Fruit fly (Drosophila melanogaster): ENCODE results near the gene CG13907.

CG13907 gene

dm6 chr3L:907673-908323 lies 26.0 kb upstream of the CG13907 start (continued):
- TF ChIP-seq CG8290 (GFP tag; optimal IDR thresholded peaks at IDR 0.05) (no peak), CG8290 (tag; optimal IDR thresholded peaks at IDR 0.05) (peak in 1 of 2 experiments; percentile 34), CG7372 (GFP tag; IDR thresholded peaks at IDR 0.05) (no peak), CG12219 (GFP tag; optimal IDR thresholded peaks at IDR 0.05) (peak; percentile 23), CG5953 (GFP tag; IDR thresholded peaks at IDR 0.05) (no peak), C15 (GFP tag; IDR thresholded peaks at IDR 0.05) (no peak), CG2202 (tag; optimal IDR thresholded peaks at IDR 0.05) (peak; percentile 10), CG4404 (GFP tag; IDR thresholded peaks at IDR 0.05) (no peak), lilli (GFP tag; optimal IDR thresholded peaks at IDR 0.05) (peak; percentile 6), gce (GFP tag; IDR thresholded peaks at IDR 0.05) (0 out of 3 replicates have a peak, but pooled peaks have one; percentile 28), CG7786 (GFP tag; optimal IDR thresholded peaks at IDR 0.05) (no peak), gt (GFP tag; IDR thresholded peaks at IDR 0.05) (no peak), CG7963 (GFP tag; IDR thresholded peaks at IDR 0.05; ENCODE audit: partially characterized antibody) (no peak), ase (GFP tag; IDR thresholded peaks at IDR 0.05) (0 out of 3 replicates have a peak, but pooled peaks have one; percentile 29), Dll (GFP tag; IDR thresholded peaks at IDR 0.05; ENCODE audit: partially characterized antibody) (no peak), CG6813 (GFP tag; optimal IDR thresholded peaks at IDR 0.05) (no peak), tll (GFP tag; optimal IDR thresholded peaks at IDR 0.05) (no peak), Dref (GFP tag; IDR thresholded peaks at IDR 0.05) (no peak), pfk (GFP tag; optimal IDR thresholded peaks at IDR 0.05) (no peak), Hr3 (GFP tag; optimal IDR thresholded peaks at IDR 0.05) (no peak), Mad (GFP tag; optimal IDR thresholded peaks at IDR 0.05) (no peak), Dad (GFP tag; optimal IDR thresholded peaks at IDR 0.05) (no peak), Hsf (GFP tag; optimal IDR thresholded peaks at IDR 0.05) (peak; percentile 28), sqz (GFP tag; optimal IDR thresholded peaks at IDR 0.05) (no peak), Fer2 (tag; optimal IDR thresholded peaks at IDR 0.05) (no peak), Antp (GFP tag; optimal IDR thresholded peaks at IDR 0.05) (peak; percentile 23), CG2712 (tag; optimal IDR thresholded peaks at IDR 0.05) (peak; percentile 58), pita (GFP tag; optimal IDR thresholded peaks at IDR 0.05) (no peak), ssp (GFP tag; IDR thresholded peaks at IDR 0.05) (no peak), Nf-YC (tag; optimal IDR thresholded peaks at IDR 0.05) (no peak), HHEX (GFP tag; optimal IDR thresholded peaks at IDR 0.05) (no peak), Hr39 (optimal IDR thresholded peaks at IDR 0.05) (no peak), CG3065 (GFP tag; optimal IDR thresholded peaks at IDR 0.05) (no peak), run (tag; optimal IDR thresholded peaks at IDR 0.05) (no peak), Sox100B (GFP tag; optimal IDR thresholded peaks at IDR 0.05) (no peak), cato (GFP tag; optimal IDR thresholded peaks at IDR 0.05; ENCODE audit: borderline replicate concordance) (no peak), CG1024 (GFP tag; IDR thresholded peaks at IDR 0.05) (no peak; the same call in 1 of the 2 replicates), fru (optimal IDR thresholded peaks at IDR 0.05) (no peak), Stat92E (GFP tag; optimal IDR thresholded peaks at IDR 0.05) (no peak), pan (optimal IDR thresholded peaks at IDR 0.05) (no peak), pan (GFP tag; optimal IDR thresholded peaks at IDR 0.05 in 1 of 2, IDR thresholded peaks at IDR 0.05 in 1 of 2) (no peak), Hand (GFP tag; optimal IDR thresholded peaks at IDR 0.05) (no peak), cad (GFP tag; optimal IDR thresholded peaks at IDR 0.05) (no peak), br (optimal IDR thresholded peaks at IDR 0.05) (no peak), CG4854 (GFP tag; optimal IDR thresholded peaks at IDR 0.05) (no peak), Opbp (GFP tag; IDR thresholded peaks at IDR 0.05; ENCODE audit: partially characterized antibody) (no peak), CG6175 (GFP tag; IDR thresholded peaks at IDR 0.05) (no peak), CG17359 (tag; optimal IDR thresholded peaks at IDR 0.05) (peak; percentile 40), CG31365 (tag; optimal IDR thresholded peaks at IDR 0.05) (no peak), NfI (GFP tag; optimal IDR thresholded peaks at IDR 0.05) (no peak), CG11504 (tag; optimal IDR thresholded peaks at IDR 0.05) (peak; percentile 52), CG10543 (GFP tag; optimal IDR thresholded peaks at IDR 0.05) (no peak)
